Fruit fly (Drosophila melanogaster) whole organism, adult: ENCODE measurements around the gene chico.

Experiments
- CG11617 ChIP-seq: fragments of 200-800 bp; sonication (Bioruptor generic); optimal IDR thresholded peaks from 2 replicates; lab custom pipeline; 2017; ENCODE audit warnings: mild to moderate bottlenecking, missing biosample characterization, missing genetic modification reagents, missing genetic modification characterization
- CG12768 ChIP-seq: fragments of 200-800 bp; sonication (Bioruptor generic); optimal IDR thresholded peaks from 2 replicates; lab custom pipeline; 2017; ENCODE audit warnings: missing biosample characterization, missing genetic modification characterization, mild to moderate bottlenecking, moderate library complexity, missing genetic modification reagents
- CG14711 ChIP-seq: fragments of 200-800 bp; sonication (Bioruptor generic); optimal IDR thresholded peaks from 2 replicates; lab custom pipeline; 2018; ENCODE audit warnings: missing biosample characterization, mild to moderate bottlenecking, missing genetic modification characterization, moderate library complexity
- CG1620 ChIP-seq: fragments of 200-800 bp; sonication (Bioruptor generic); optimal IDR thresholded peaks from 2 replicates; lab custom pipeline; 2016; ENCODE audit warnings: missing biosample characterization, missing genetic modification characterization
- CG33017 ChIP-seq: fragments of 200-800 bp; sonication (Bioruptor generic); optimal IDR thresholded peaks from 2 replicates; lab custom pipeline; 2018; ENCODE audit warnings: missing biosample characterization, mild to moderate bottlenecking, missing genetic modification characterization, moderate library complexity
- CG5204 ChIP-seq: fragments of 200-800 bp; sonication (Bioruptor generic); optimal IDR thresholded peaks from 2 replicates; lab custom pipeline; 2016; ENCODE audit warnings: missing biosample characterization, missing genetic modification characterization
- CG7045 ChIP-seq: fragments of 200-800 bp; sonication (Bioruptor generic); optimal IDR thresholded peaks from 2 replicates; lab custom pipeline; 2017; ENCODE audit warnings: missing biosample characterization, mild to moderate bottlenecking, missing genetic modification characterization
- CG7101 ChIP-seq: fragments of 200-800 bp; sonication (Bioruptor generic); optimal IDR thresholded peaks from 2 replicates; lab custom pipeline; 2018; ENCODE audit warnings: missing biosample characterization, mild to moderate bottlenecking, missing genetic modification characterization, moderate library complexity
- Clk ChIP-seq: fragments of 200-800 bp; sonication (Bioruptor generic); optimal IDR thresholded peaks from 2 replicates; lab custom pipeline; 2017; ENCODE audit warnings: missing biosample characterization, missing genetic modification characterization
- Crg-1 ChIP-seq: fragments of 200-800 bp; sonication (Bioruptor generic); optimal IDR thresholded peaks from 2 replicates; lab custom pipeline; 2016; ENCODE audit warnings: missing biosample characterization, missing genetic modification characterization
- Hr96 ChIP-seq: fragments of 200-800 bp; sonication (Bioruptor generic); optimal IDR thresholded peaks from 2 replicates; lab custom pipeline; 2016; ENCODE audit warnings: missing biosample characterization, missing genetic modification characterization
- Mnt ChIP-seq: fragments of 200-800 bp; sonication (Bioruptor generic); optimal IDR thresholded peaks from 2 replicates; lab custom pipeline; 2016; ENCODE audit warnings: missing biosample characterization, mild to moderate bottlenecking, missing genetic modification characterization
- bab1 ChIP-seq: fragments of 200-800 bp; sonication (Bioruptor generic); optimal IDR thresholded peaks from 3 replicates; lab custom pipeline; 2019; ENCODE audit warnings: missing biosample characterization, mild to moderate bottlenecking, missing genetic modification characterization, moderate library complexity
- cic ChIP-seq: fragments of 200-800 bp; sonication (Bioruptor generic); optimal IDR thresholded peaks from 2 replicates; lab custom pipeline; 2017; ENCODE audit warnings: missing biosample characterization, mild to moderate bottlenecking, missing genetic modification characterization, moderate library complexity
- cnc ChIP-seq, 2 experiments: fragments of >200 bp; optimal IDR thresholded peaks; 2 replicates each; lab custom pipeline; 2017
- kay ChIP-seq: fragments of 200-800 bp; sonication (Bioruptor generic); peaks from one replicate; lab custom pipeline; 2016; ENCODE audit warnings: missing biosample characterization, missing genetic modification characterization, borderline replicate concordance
- ovo ChIP-seq: fragments of 200-800 bp; sonication (Bioruptor generic); optimal IDR thresholded peaks from 2 replicates; lab custom pipeline; 2016; ENCODE audit warnings: missing biosample characterization, missing genetic modification characterization
- pad ChIP-seq: fragments of 200-800 bp; sonication (Bioruptor generic); optimal IDR thresholded peaks from 3 replicates; lab custom pipeline; 2017; ENCODE audit warnings: missing biosample characterization, missing genetic modification characterization, mild to moderate bottlenecking, moderate library complexity, missing genetic modification reagents
- tj ChIP-seq: fragments of 200-800 bp; sonication (Bioruptor generic); optimal IDR thresholded peaks from 3 replicates; lab custom pipeline; 2017; ENCODE audit warnings: missing biosample characterization, mild to moderate bottlenecking, missing genetic modification characterization, moderate library complexity
- toe ChIP-seq: fragments of 200-800 bp; sonication (Bioruptor generic); optimal IDR thresholded peaks from 2 replicates; lab custom pipeline; 2016; ENCODE audit warnings: missing biosample characterization, missing genetic modification characterization

chico gene

DNA sequence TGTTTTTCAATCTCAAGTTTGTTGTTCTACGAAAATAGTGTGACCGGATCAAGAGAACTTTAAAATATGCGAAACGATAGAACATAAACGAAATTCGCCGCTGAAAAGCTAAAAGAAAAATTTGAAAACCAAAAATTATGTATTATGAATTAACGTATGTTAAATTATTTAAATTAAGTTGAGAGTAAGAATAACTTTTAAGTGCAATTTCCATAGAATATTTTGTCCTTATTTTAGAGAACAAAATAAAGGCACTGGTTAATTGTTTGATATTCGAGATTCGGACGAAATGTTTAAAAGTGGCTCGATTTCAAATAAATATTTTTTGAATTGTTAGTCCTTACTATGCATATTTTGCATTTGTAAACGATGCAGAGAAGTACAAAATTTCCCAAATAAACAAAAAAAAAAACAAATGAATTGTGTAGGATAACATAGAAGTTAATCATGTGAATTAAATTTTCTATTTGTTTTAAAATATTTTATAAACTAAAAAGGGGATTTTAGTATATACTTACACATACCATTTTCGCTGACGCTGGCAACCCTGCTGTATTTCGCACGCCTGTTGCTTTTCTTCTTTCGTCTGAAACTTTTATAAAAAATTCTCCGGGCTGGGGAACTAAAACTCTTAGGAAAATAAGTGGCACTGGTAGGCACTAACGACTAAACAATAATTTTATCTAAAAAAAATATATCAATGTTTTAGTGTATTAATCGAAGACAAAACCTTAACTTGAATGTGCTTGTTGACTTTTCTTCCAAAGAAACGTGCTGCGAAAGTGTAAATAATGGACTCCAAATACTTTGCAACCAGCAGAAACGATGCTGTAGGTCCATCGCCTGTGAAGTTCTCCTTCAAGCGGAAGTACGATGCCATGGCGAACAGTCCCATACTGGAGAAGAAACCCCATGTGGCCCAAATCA, 36.0 kb downstream of the chico start, which contains the start of the genes CG5727 and ath:
Gene CG5727 (minus strand): TSS at position 51 of the 927 bp plus-strand sequence.
Gene ath (plus strand): TSS at position 513 of the 927 bp plus-strand sequence.
- peak; percentile 17 for TF ChIP-seq CG7045 (GFP tag; lab: Kevin White, UChicago)
- TF ChIP-seq cnc (optimal IDR thresholded peaks at IDR 0.05; lab: Kevin White, UChicago), result no peak
- TF ChIP-seq kay (GFP tag; lab: Kevin White, UChicago), result peak; percentile 67
- no peak for TF ChIP-seq cic
- no peak for TF ChIP-seq bab1 (GFP tag; lab: Kevin White, UChicago)
- peak; percentile 15 for TF ChIP-seq Mnt (GFP tag; lab: Kevin White, UChicago)
- TF ChIP-seq CG11617, result peak; percentile 21
- TF ChIP-seq Crg-1 (GFP tag; lab: Kevin White, UChicago), result peak; percentile 11
- TF ChIP-seq CG1620 (GFP tag; lab: Kevin White, UChicago), result peak; percentile 11
- TF ChIP-seq CG14711 (tag; lab: Kevin White, UChicago), result peak; percentile 85

DNA sequence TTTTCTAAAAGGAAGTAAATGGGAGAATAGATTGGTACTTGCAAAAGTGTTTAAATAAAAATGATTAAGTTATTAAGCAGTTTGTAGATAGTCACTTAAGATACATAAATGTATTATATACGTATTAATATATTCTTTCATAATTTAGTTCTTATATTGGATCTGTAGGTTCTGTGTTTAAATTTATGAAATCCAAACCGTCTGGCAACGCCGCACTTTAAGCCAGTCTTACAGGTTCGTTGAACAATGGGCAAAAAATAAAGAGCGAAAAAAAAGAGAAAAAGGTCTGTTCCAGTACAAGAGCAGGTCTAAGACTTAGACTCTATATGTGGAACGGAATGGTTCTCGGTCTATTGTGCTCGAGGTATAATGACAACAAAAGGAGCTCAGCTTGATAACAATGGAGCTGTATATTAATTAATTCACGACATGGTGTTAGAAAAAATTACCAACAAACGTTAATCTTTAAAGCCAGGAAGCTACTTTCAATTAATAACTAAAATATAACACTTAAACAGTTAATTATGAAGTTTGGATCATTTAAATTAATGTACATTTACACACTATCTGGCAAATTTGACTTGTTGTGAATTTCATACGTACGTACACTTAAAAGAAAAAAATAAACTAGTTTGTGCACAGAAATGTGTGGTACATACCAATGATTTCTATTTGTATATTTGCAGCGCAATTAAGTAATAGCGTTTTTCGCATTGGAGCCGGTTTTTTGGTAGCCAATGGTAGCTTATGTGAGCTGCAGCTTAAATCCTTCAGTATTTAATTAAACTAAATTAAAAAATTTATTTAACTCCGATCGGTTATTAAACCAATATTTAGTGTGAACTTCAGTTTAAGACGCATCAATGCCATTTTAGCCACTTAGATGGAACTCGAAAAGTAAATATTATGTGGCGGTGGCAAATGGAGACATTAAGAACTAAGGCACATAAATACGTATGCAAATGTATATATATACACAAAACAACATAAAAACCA, 37.8 kb downstream of the chico start, which contains the start of gene CG5731:
Gene CG5731 (minus strand): TSS at position 946 of the 996 bp plus-strand sequence.
- TF ChIP-seq cnc (optimal IDR thresholded peaks at IDR 0.05; lab: Kevin White, UChicago) (no peak), CG7101 (tag; lab: Kevin White, UChicago) (no peak), Mnt (GFP tag; lab: Kevin White, UChicago) (no peak), bab1 (GFP tag; lab: Kevin White, UChicago) (no peak), kay (GFP tag; lab: Kevin White, UChicago) (peak; percentile 76), CG1620 (GFP tag; lab: Kevin White, UChicago) (no peak)

DNA sequence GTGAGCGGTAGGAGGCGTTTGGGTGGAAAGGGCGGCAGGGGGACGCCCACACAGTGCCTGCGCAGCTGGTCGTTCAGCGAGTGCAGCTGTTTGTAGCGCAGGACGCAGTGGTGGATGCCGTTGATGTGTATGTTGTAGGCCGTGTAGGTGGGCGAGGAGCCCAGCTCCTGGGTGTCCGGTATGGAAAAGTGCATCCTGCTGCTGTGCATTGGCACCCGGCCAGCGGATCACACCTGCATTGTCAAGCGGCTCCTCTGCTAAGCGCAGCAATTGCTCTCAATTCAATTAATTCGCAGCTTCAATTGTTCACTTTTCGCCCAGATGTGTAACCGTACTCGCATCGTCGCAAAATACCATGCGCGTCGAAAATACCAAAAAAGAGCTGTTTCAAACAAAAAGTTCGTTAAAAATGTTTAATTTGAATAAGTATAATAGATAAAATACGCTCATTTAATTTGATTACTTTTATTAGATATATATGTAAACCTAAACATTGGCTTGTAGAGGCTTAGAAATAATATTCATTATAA, 40.2 kb downstream of the chico start, which contains the start of gene Snx17:
Gene Snx17 (minus strand): TSS at position 329 of the 530 bp plus-strand sequence.
- TF ChIP-seq CG1620 (GFP tag; lab: Kevin White, UChicago) (no peak), tj (GFP tag; lab: Kevin White, UChicago) (no peak), kay (GFP tag; lab: Kevin White, UChicago) (no peak), Clk (no peak), cnc (optimal IDR thresholded peaks at IDR 0.05; lab: Kevin White, UChicago) (no peak), CG11617 (no peak), CG5204 (GFP tag; lab: Kevin White, UChicago) (no peak), pad (GFP tag; lab: Kevin White, UChicago) (no peak), toe (no peak), CG7101 (tag; lab: Kevin White, UChicago) (no peak), cic (no peak), bab1 (GFP tag; lab: Kevin White, UChicago) (no peak), CG12768 (no peak), CG33017 (no peak), Mnt (GFP tag; lab: Kevin White, UChicago) (no peak), CG14711 (tag; lab: Kevin White, UChicago) (no peak)

DNA sequence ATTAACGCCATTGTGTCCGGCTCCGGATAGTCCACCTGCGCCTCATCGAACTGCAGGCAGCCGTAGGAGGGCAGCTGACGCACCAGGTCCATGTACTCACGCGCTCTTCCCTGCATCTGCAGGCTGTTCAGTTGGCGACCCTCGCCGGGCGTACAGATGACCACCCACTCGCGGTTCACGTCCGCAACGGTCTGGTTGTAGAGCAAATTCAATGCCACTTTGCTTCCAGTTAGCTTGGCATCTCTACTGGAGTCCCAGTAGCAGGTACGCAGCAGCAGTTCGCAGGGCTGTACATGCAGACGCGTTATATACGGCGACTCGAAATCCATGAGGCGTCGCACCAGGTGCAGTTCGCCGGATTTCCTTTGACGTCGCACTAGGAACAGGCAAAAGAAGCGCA, 40.9 kb downstream of the chico start:
- TF ChIP-seq Crg-1 (GFP tag; lab: Kevin White, UChicago) (no peak), kay (GFP tag; lab: Kevin White, UChicago) (no peak), tj (GFP tag; lab: Kevin White, UChicago) (no peak), CG7045 (GFP tag; lab: Kevin White, UChicago) (no peak), CG14711 (tag; lab: Kevin White, UChicago) (no peak), Mnt (GFP tag; lab: Kevin White, UChicago) (no peak), Clk (no peak), CG33017 (no peak), CG5204 (GFP tag; lab: Kevin White, UChicago) (no peak), cnc (optimal IDR thresholded peaks at IDR 0.05; lab: Kevin White, UChicago) (no peak), pad (GFP tag; lab: Kevin White, UChicago) (no peak), CG7101 (tag; lab: Kevin White, UChicago) (no peak), bab1 (GFP tag; lab: Kevin White, UChicago) (no peak), Hr96 (GFP tag; lab: Kevin White, UChicago) (no peak), CG11617 (no peak), ovo (GFP tag; lab: Kevin White, UChicago) (no peak), cic (no peak), toe (no peak)

DNA sequence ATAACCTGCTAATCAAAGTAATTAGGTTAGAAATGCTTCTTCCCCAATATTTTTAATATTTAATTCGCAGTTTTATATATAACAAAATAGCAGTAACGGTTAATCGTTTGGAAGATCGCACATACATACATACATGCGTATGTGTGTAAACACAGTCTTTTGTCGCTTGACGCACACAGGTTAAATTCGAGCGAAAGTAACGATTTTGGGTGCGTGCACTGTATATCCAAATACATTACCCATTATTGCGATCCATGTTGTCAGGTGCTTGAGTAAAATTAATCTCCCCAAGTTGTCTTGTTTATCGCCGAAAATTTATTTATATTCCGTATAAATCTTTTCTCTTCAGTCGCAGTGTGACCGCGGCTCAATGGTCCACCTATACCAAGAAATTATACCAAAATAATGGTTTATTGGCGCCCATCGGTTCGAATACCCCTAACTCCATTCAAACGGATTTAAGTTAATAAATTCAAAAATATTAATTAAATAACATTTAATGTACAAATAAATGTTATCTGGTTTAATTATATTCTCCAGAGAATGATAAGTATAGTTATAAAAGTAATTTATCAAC, 42.9 kb downstream of the chico start, which contains the start of gene CG34159:
Gene CG34159 (minus strand): TSS at position 385 of the 577 bp plus-strand sequence.
- TF ChIP-seq bab1 (GFP tag; lab: Kevin White, UChicago) (peak; percentile 42), cnc (optimal IDR thresholded peaks at IDR 0.05; lab: Kevin White, UChicago) (no peak), Clk (no peak), CG5204 (GFP tag; lab: Kevin White, UChicago) (no peak), ovo (GFP tag; lab: Kevin White, UChicago) (peak; percentile 73), Crg-1 (GFP tag; lab: Kevin White, UChicago) (no peak)
